Fruit fly (Drosophila melanogaster) Kc167 (cell line): ENCODE measurements around the gene shd.

Experiments
- Myc ChIP-seq: fragments of >200 bp; optimal IDR thresholded peaks from 2 replicates; lab custom pipeline; 2017; ENCODE audit warnings: missing external identifiers
- Sin3A ChIP-seq: fragments of >200 bp; optimal IDR thresholded peaks from 2 replicates; lab custom pipeline; 2018; ENCODE audit warnings: missing external identifiers
- h ChIP-seq: fragments of >200 bp; optimal IDR thresholded peaks from 3 replicates; lab custom pipeline; 2018; ENCODE audit warnings: missing external identifiers
- insv ChIP-seq: fragments of >200 bp; optimal IDR thresholded peaks from 3 replicates; lab custom pipeline; 2018; ENCODE audit warnings: missing external identifiers
- psq ChIP-seq: fragments of >200 bp; optimal IDR thresholded peaks from 2 replicates; lab custom pipeline; 2017; ENCODE audit warnings: missing external identifiers
- ttk ChIP-seq: sonication (Bioruptor generic); optimal IDR thresholded peaks from 2 replicates; lab custom pipeline; 2017; ENCODE audit warnings: missing external identifiers

DNA sequence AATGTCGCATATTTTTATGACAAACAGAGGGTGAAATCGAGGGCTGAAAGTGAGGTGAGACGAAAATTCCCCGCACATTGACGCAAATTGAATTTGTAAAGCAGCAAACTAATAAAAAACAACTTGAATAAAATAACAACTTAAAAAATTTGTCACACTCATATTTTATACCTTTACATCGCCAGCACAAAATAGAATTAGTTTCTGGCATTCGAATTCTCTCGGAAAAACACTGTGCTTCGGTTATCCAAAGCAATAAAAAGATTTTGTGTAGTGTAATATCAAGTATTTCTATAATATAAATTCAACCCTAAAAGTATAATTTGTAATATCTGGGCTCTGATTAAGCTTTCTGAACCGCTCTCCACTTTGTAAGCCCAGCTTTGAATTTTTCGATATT lies 9.0 kb upstream of the shd start:
- TF ChIP-seq h (lab: Kevin White, UChicago) (no peak), insv (lab: Kevin White, UChicago) (no peak), Sin3A (no peak), psq (lab: Kevin White, UChicago) (no peak), ttk (lab: Kevin White, UChicago) (no peak), Myc (no peak)
